Fruit fly (Drosophila melanogaster) whole organism, adult: ENCODE measurements around the gene CG3690.

Source experiments
- CG11617 ChIP-seq: fragments of 200-800 bp; sonication (Bioruptor generic); optimal IDR thresholded peaks from 2 replicates; lab custom pipeline; 2017; ENCODE audit warnings: mild to moderate bottlenecking, missing biosample characterization, missing genetic modification reagents, missing genetic modification characterization
- CG12768 ChIP-seq: fragments of 200-800 bp; sonication (Bioruptor generic); optimal IDR thresholded peaks from 2 replicates; lab custom pipeline; 2017; ENCODE audit warnings: missing biosample characterization, missing genetic modification characterization, mild to moderate bottlenecking, moderate library complexity, missing genetic modification reagents
- CG14711 ChIP-seq: fragments of 200-800 bp; sonication (Bioruptor generic); optimal IDR thresholded peaks from 2 replicates; lab custom pipeline; 2018; ENCODE audit warnings: missing biosample characterization, mild to moderate bottlenecking, missing genetic modification characterization, moderate library complexity
- CG1620 ChIP-seq: fragments of 200-800 bp; sonication (Bioruptor generic); optimal IDR thresholded peaks from 2 replicates; lab custom pipeline; 2016; ENCODE audit warnings: missing biosample characterization, missing genetic modification characterization
- CG33017 ChIP-seq: fragments of 200-800 bp; sonication (Bioruptor generic); optimal IDR thresholded peaks from 2 replicates; lab custom pipeline; 2018; ENCODE audit warnings: missing biosample characterization, mild to moderate bottlenecking, missing genetic modification characterization, moderate library complexity
- CG5204 ChIP-seq: fragments of 200-800 bp; sonication (Bioruptor generic); optimal IDR thresholded peaks from 2 replicates; lab custom pipeline; 2016; ENCODE audit warnings: missing biosample characterization, missing genetic modification characterization
- CG7045 ChIP-seq: fragments of 200-800 bp; sonication (Bioruptor generic); optimal IDR thresholded peaks from 2 replicates; lab custom pipeline; 2017; ENCODE audit warnings: missing biosample characterization, mild to moderate bottlenecking, missing genetic modification characterization
- CG7101 ChIP-seq: fragments of 200-800 bp; sonication (Bioruptor generic); optimal IDR thresholded peaks from 2 replicates; lab custom pipeline; 2018; ENCODE audit warnings: missing biosample characterization, mild to moderate bottlenecking, missing genetic modification characterization, moderate library complexity
- Clk ChIP-seq: fragments of 200-800 bp; sonication (Bioruptor generic); optimal IDR thresholded peaks from 2 replicates; lab custom pipeline; 2017; ENCODE audit warnings: missing biosample characterization, missing genetic modification characterization
- Crg-1 ChIP-seq: fragments of 200-800 bp; sonication (Bioruptor generic); optimal IDR thresholded peaks from 2 replicates; lab custom pipeline; 2016; ENCODE audit warnings: missing biosample characterization, missing genetic modification characterization
- Hr96 ChIP-seq: fragments of 200-800 bp; sonication (Bioruptor generic); optimal IDR thresholded peaks from 2 replicates; lab custom pipeline; 2016; ENCODE audit warnings: missing biosample characterization, missing genetic modification characterization
- Mnt ChIP-seq: fragments of 200-800 bp; sonication (Bioruptor generic); optimal IDR thresholded peaks from 2 replicates; lab custom pipeline; 2016; ENCODE audit warnings: missing biosample characterization, mild to moderate bottlenecking, missing genetic modification characterization
- bab1 ChIP-seq: fragments of 200-800 bp; sonication (Bioruptor generic); optimal IDR thresholded peaks from 3 replicates; lab custom pipeline; 2019; ENCODE audit warnings: missing biosample characterization, mild to moderate bottlenecking, missing genetic modification characterization, moderate library complexity
- cic ChIP-seq: fragments of 200-800 bp; sonication (Bioruptor generic); optimal IDR thresholded peaks from 2 replicates; lab custom pipeline; 2017; ENCODE audit warnings: missing biosample characterization, mild to moderate bottlenecking, missing genetic modification characterization, moderate library complexity
- cnc ChIP-seq, 2 experiments: fragments of >200 bp; optimal IDR thresholded peaks; 2 replicates each; lab custom pipeline; 2017
- kay ChIP-seq: fragments of 200-800 bp; sonication (Bioruptor generic); peaks from one replicate; lab custom pipeline; 2016; ENCODE audit warnings: missing biosample characterization, missing genetic modification characterization, borderline replicate concordance
- ovo ChIP-seq: fragments of 200-800 bp; sonication (Bioruptor generic); optimal IDR thresholded peaks from 2 replicates; lab custom pipeline; 2016; ENCODE audit warnings: missing biosample characterization, missing genetic modification characterization
- pad ChIP-seq: fragments of 200-800 bp; sonication (Bioruptor generic); optimal IDR thresholded peaks from 3 replicates; lab custom pipeline; 2017; ENCODE audit warnings: missing biosample characterization, missing genetic modification characterization, mild to moderate bottlenecking, moderate library complexity, missing genetic modification reagents
- tj ChIP-seq: fragments of 200-800 bp; sonication (Bioruptor generic); optimal IDR thresholded peaks from 3 replicates; lab custom pipeline; 2017; ENCODE audit warnings: missing biosample characterization, mild to moderate bottlenecking, missing genetic modification characterization, moderate library complexity
- toe ChIP-seq: fragments of 200-800 bp; sonication (Bioruptor generic); optimal IDR thresholded peaks from 2 replicates; lab custom pipeline; 2016; ENCODE audit warnings: missing biosample characterization, missing genetic modification characterization

CG3690 gene

dm6 chrX:935049-935900 is 16.4 kb downstream of the CG3690 start, which contains the start of gene TRAM:
Gene TRAM, plus strand, starts transcription at chrX:935232.
- peak; percentile 92 for TF ChIP-seq CG33017 (tag; lab: Kevin White, UChicago)
- TF ChIP-seq toe (GFP tag; lab: Kevin White, UChicago), result peak; percentile 87
- peak; percentile 96 for TF ChIP-seq bab1 (GFP tag; lab: Kevin White, UChicago)
- peak; percentile 98 for TF ChIP-seq Hr96
- no peak for TF ChIP-seq cnc (optimal IDR thresholded peaks at IDR 0.05; lab: Kevin White, UChicago)
- peak; percentile 92 for TF ChIP-seq CG14711 (tag; lab: Kevin White, UChicago)
- peak; percentile 93 for TF ChIP-seq tj (GFP tag; lab: Kevin White, UChicago)
- peak; percentile 97 for TF ChIP-seq CG1620 (GFP tag; lab: Kevin White, UChicago)
- peak; percentile 91 for TF ChIP-seq pad (GFP tag; lab: Kevin White, UChicago)
- TF ChIP-seq CG12768 (GFP tag; lab: Kevin White, UChicago), result peak; percentile 95
- peak; percentile 95 for TF ChIP-seq Clk
- TF ChIP-seq CG5204 (GFP tag; lab: Kevin White, UChicago), result peak; percentile 95
- TF ChIP-seq Mnt (GFP tag; lab: Kevin White, UChicago), result peak; percentile 94
- peak; percentile 96 for TF ChIP-seq ovo (GFP tag; lab: Kevin White, UChicago)
- TF ChIP-seq CG7101 (tag; lab: Kevin White, UChicago), result peak; percentile 97
- TF ChIP-seq CG7045 (GFP tag; lab: Kevin White, UChicago), result peak; percentile 95
- peak; percentile 97 for TF ChIP-seq CG11617 (GFP tag; lab: Kevin White, UChicago)
- peak; percentile 81 for TF ChIP-seq cic
- TF ChIP-seq Crg-1 (GFP tag; lab: Kevin White, UChicago), result peak; percentile 96
- no peak for TF ChIP-seq kay

DNA sequence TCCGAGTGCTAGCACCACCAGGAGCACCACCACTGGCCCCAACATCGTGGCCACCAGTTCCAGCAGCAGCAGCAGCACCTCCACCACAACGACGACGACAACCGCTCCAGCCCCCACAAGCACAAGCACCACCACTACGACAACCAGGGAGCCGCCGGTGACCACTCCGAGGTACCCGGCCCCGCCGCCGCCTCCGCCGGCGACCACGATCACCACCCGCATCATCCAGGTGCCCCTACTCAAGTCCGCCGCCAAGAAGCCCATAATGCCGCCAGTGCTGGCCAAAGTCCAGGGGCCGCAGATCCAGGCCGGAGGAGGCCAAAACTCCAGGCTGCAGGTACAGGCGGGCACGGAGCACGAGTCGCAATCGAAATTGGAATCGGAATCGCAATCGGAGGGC is 17.7 kb downstream of the CG3690 start:
- TF ChIP-seq toe (GFP tag; lab: Kevin White, UChicago), result no peak
- no peak for TF ChIP-seq tj (GFP tag; lab: Kevin White, UChicago)
- TF ChIP-seq cnc (optimal IDR thresholded peaks at IDR 0.05; lab: Kevin White, UChicago), result no peak
- no peak for TF ChIP-seq CG33017 (tag; lab: Kevin White, UChicago)
- no peak for TF ChIP-seq Clk
- no peak for TF ChIP-seq kay
- TF ChIP-seq CG7045 (GFP tag; lab: Kevin White, UChicago), result no peak
- no peak for TF ChIP-seq CG7101 (tag; lab: Kevin White, UChicago)
- TF ChIP-seq CG14711 (tag; lab: Kevin White, UChicago), result no peak
- TF ChIP-seq bab1 (GFP tag; lab: Kevin White, UChicago), result no peak
- TF ChIP-seq CG5204 (GFP tag; lab: Kevin White, UChicago), result no peak

- TF ChIP-seq bab1 (GFP tag; lab: Kevin White, UChicago), result no peak
- no peak for TF ChIP-seq toe (GFP tag; lab: Kevin White, UChicago)
- TF ChIP-seq pad (GFP tag; lab: Kevin White, UChicago), result no peak
- TF ChIP-seq Mnt (GFP tag; lab: Kevin White, UChicago), result no peak
- TF ChIP-seq CG14711 (tag; lab: Kevin White, UChicago), result no peak
- no peak for TF ChIP-seq cnc (optimal IDR thresholded peaks at IDR 0.05; lab: Kevin White, UChicago)
- no peak for TF ChIP-seq cic
- TF ChIP-seq Hr96, result no peak
- TF ChIP-seq tj (GFP tag; lab: Kevin White, UChicago), result no peak
- TF ChIP-seq CG7045 (GFP tag; lab: Kevin White, UChicago), result no peak
- TF ChIP-seq kay, result no peak
- TF ChIP-seq CG7101 (tag; lab: Kevin White, UChicago), result no peak
- no peak for TF ChIP-seq CG33017 (tag; lab: Kevin White, UChicago)
- TF ChIP-seq ovo (GFP tag; lab: Kevin White, UChicago), result no peak
Measured at dm6 chrX:932859-933258, 18.8 kb downstream of the CG3690 start.

- no peak for TF ChIP-seq cic
- no peak for TF ChIP-seq CG33017 (tag; lab: Kevin White, UChicago)
- TF ChIP-seq pad (GFP tag; lab: Kevin White, UChicago), result no peak
- TF ChIP-seq CG5204 (GFP tag; lab: Kevin White, UChicago), result no peak
- TF ChIP-seq Crg-1 (GFP tag; lab: Kevin White, UChicago), result no peak
- no peak for TF ChIP-seq Mnt (GFP tag; lab: Kevin White, UChicago)
- no peak for TF ChIP-seq CG7045 (GFP tag; lab: Kevin White, UChicago)
- no peak for TF ChIP-seq CG1620 (GFP tag; lab: Kevin White, UChicago)
- no peak for TF ChIP-seq bab1 (GFP tag; lab: Kevin White, UChicago)
- no peak for TF ChIP-seq Clk
- TF ChIP-seq CG12768 (GFP tag; lab: Kevin White, UChicago), result no peak
- no peak for TF ChIP-seq toe (GFP tag; lab: Kevin White, UChicago)
- no peak for TF ChIP-seq cnc (optimal IDR thresholded peaks at IDR 0.05; lab: Kevin White, UChicago)
- TF ChIP-seq CG7101 (tag; lab: Kevin White, UChicago), result no peak
- TF ChIP-seq CG11617 (GFP tag; lab: Kevin White, UChicago), result no peak
- TF ChIP-seq tj (GFP tag; lab: Kevin White, UChicago), result no peak
- TF ChIP-seq CG14711 (tag; lab: Kevin White, UChicago), result no peak
Measured at dm6 chrX:932166-932565, 19.5 kb downstream of the CG3690 start, which contains the start of the genes CG32815 and CG3706. Gene CG32815, plus strand, starts transcription at chrX:932466. Gene CG3706, minus strand, starts transcription at chrX:932475.

DNA sequence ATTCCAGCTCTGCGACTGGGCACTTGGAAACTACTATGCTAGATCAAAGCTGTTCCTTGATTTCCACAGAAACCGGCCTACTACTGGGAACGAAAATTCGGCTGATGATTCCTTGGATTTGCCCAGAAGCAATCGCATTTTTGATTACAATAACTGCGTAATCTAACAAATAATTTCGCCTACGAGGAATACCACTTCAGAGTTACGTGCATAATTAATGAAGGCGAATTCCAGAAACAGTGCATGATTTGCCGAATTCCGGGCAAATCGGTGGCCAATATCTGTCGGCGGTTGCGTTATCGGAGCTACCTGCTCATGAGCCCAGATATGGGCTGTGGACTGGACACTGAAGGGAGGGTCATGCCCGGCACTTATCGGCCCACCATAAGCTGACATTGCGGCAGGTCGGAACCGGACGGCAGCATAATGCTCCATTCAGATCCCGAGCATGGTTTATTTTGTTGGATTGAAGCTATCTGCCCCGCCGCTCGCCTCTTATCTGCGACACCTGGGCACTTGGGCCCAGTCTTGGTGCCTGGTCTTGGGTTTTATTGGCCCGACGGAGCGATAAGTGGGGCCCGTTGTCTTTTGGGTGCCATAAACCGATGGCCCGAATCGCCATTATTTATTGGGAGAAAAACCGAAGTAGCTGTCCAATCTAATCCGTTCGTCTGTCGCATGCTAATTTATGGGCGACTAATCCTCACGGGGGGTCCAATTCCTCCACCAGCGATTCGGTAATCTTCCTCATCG is 21.5 kb downstream of the CG3690 start, which contains the start of gene CG3708:
TSS of gene CG3708 (minus strand) at position 51 of the 753 bp plus-strand sequence.
- TF ChIP-seq tj (GFP tag; lab: Kevin White, UChicago) (no peak), CG7101 (tag; lab: Kevin White, UChicago) (no peak), CG14711 (tag; lab: Kevin White, UChicago) (no peak), CG1620 (GFP tag; lab: Kevin White, UChicago) (no peak), CG11617 (GFP tag; lab: Kevin White, UChicago) (no peak)
